Fruit fly (Drosophila melanogaster): ENCODE data around the gene CG6418.

DNA sequence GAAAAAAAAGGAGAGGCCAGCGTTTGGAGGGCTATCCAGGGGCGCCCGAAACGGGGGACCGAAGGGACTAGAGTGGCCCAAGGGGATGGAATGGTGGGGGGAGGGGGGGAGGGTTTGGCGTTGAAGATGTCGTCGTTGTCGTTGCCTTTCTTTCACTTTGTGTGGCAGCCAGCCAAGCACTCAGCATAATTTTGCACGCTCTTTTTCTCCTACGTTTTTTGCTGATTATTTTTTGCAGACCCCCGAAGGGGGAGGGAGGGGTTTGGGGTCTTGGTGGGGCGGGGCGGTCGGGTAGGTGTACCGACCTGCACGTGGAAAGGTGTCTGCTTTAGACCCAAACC, 25.7 kb downstream of the CG6418 start:
- no peak for TF ChIP-seq Bteb2 (GFP tag; optimal IDR thresholded peaks at IDR 0.05)
- no peak for TF ChIP-seq CG10979 (tag; optimal IDR thresholded peaks at IDR 0.05)
- no peak for TF ChIP-seq MTF-1 (GFP tag; optimal IDR thresholded peaks at IDR 0.05; ENCODE audit: borderline replicate concordance)
- no peak for TF ChIP-seq sc (optimal IDR thresholded peaks at IDR 0.05)
- no peak for TF ChIP-seq sc (GFP tag; optimal IDR thresholded peaks at IDR 0.05)
- no peak for TF ChIP-seq CG11696 (GFP tag; IDR thresholded peaks at IDR 0.05)
- no peak for TF ChIP-seq CG13775 (GFP tag; optimal IDR thresholded peaks at IDR 0.05)
- no peak for TF ChIP-seq Doc2 (GFP tag; IDR thresholded peaks at IDR 0.05)
- no peak for TF ChIP-seq trh (GFP tag; optimal IDR thresholded peaks at IDR 0.05)
- TF ChIP-seq CG10543 (GFP tag; optimal IDR thresholded peaks at IDR 0.05) = no peak
- no peak for TF ChIP-seq Hand (GFP tag; optimal IDR thresholded peaks at IDR 0.05)
- peak; percentile 35; the same call in 1 of the 2 replicates for TF ChIP-seq Rfx (GFP tag; IDR thresholded peaks at IDR 0.05)
- no peak for TF ChIP-seq CG15011 (GFP tag; optimal IDR thresholded peaks at IDR 0.05)
- TF ChIP-seq croc (GFP tag; conservative IDR thresholded peaks at IDR 0.05) = no peak
